Worm (Caenorhabditis elegans) whole organism, midembryonic: Measurements from ENCODE around the gene cyp-13A2.

Experiments used
- T22C8.4 ChIP-seq: fragments of 200-800 bp; sonication (Bioruptor generic); IDR thresholded peaks from 2 replicates; pipeline ENCODE4 v1.3.6; 2022; ENCODE audit warnings: missing genetic modification characterization, missing compliant biosample characterization
- cog-1 ChIP-seq: sonication (generic microtip); optimal IDR thresholded peaks from 2 replicates; lab custom pipeline; 2016; ENCODE audit warnings: missing genetic modification characterization, missing compliant biosample characterization
- flt-1 ChIP-seq: fragments of 200-800 bp; sonication (Bioruptor generic); IDR thresholded peaks from 2 replicates; pipeline ENCODE4 v1.3.6; 2022; ENCODE audit warnings: missing genetic modification characterization, missing compliant biosample characterization
- ref-1 ChIP-seq: fragments of 200-800 bp; sonication (Bioruptor generic); conservative IDR thresholded peaks from 2 replicates; pipeline ENCODE4 v1.3.6; 2022; ENCODE audit warnings: missing genetic modification reagents, missing genetic modification characterization, missing compliant biosample characterization
- ztf-23 ChIP-seq: fragments of 200-800 bp; sonication (Bioruptor generic); IDR thresholded peaks from 2 replicates; pipeline ENCODE4 v1.3.6; 2022; ENCODE audit warnings: missing genetic modification reagents, missing genetic modification characterization, missing compliant biosample characterization
- ztf-29 ChIP-seq: fragments of 200-800 bp; sonication (Bioruptor generic); IDR thresholded peaks from 2 replicates; pipeline ENCODE4 v1.3.6; 2022; ENCODE audit warnings: missing genetic modification reagents, missing genetic modification characterization, missing compliant biosample characterization

DNA sequence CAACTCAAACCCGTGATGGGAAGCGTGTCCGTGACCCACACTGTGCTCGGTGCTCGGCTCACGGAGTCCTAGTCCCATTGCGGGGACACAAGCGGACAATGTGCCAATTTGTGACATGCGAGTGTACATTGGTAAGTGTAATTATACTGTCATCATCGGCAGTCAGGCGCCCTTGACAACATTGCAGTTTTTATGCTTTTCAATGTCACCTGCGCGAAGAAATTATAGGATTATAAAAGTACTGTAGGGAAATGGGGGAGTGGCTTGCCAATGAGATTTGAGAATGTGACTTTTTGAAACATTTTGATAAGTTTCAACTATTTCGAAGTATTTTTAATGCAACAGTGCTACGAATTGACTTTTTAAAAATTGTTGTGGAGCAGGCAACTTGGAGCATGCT lies 51.6 kb downstream of the cyp-13A2 start:
- TF ChIP-seq T22C8.4 (GFP tag; lab: Robert Waterston, UW) = no peak
- TF ChIP-seq cog-1 (tag; lab: Kevin White, UChicago) = no peak
- TF ChIP-seq flt-1 = no peak
- no peak for TF ChIP-seq ref-1 (GFP tag; lab: Robert Waterston, UW)
- no peak for TF ChIP-seq ztf-23 (GFP tag; lab: Robert Waterston, UW)
- TF ChIP-seq ztf-29 (GFP tag; lab: Robert Waterston, UW) = no peak
